Worm (Caenorhabditis elegans): ENCODE results near the gene rpn-6.1.

rpn-6.1 gene

ce11 chrIII:6971662-6972284 lies 10.0 kb upstream of the rpn-6.1 start, which contains the start of the genes eef-1A.1 and rfc-4 (continued):
- TF ChIP-seq T20F7.1 (GFP tag; optimal IDR thresholded peaks at IDR 0.05) (peak; percentile 97), skn-1 (tag; optimal IDR thresholded peaks at IDR 0.05) (no peak), mxl-3 (GFP tag; optimal IDR thresholded peaks at IDR 0.05) (peak; percentile 84), zag-1 (tag; optimal IDR thresholded peaks at IDR 0.05) (no peak), zfp-2 (tag; optimal IDR thresholded peaks at IDR 0.05) (peak; percentile 96), hif-1 (tag; optimal IDR thresholded peaks at IDR 0.05) (peak; percentile 68 to 93), nhr-42 (GFP tag; IDR thresholded peaks at IDR 0.05) (no peak), jun-1 (tag; optimal IDR thresholded peaks at IDR 0.05) (peak; percentile 75), ZK337.2 (GFP tag; IDR thresholded peaks at IDR 0.05) (no peak), R02D3.7 (tag; optimal IDR thresholded peaks at IDR 0.05) (peak; percentile 11), ceh-28 (tag; optimal IDR thresholded peaks at IDR 0.05) (no peak), nhr-11 (tag; optimal IDR thresholded peaks at IDR 0.05) (peak; percentile 98), zfp-3 (GFP tag; conservative IDR thresholded peaks at IDR 0.05) (peak; percentile 81), attf-4 (tag; optimal IDR thresholded peaks at IDR 0.05) (no peak), rbr-2 (tag; optimal IDR thresholded peaks at IDR 0.05) (peak; percentile 94), nhr-41 (GFP tag; IDR thresholded peaks at IDR 0.05) (no peak), daf-19 (GFP tag; conservative IDR thresholded peaks at IDR 0.05) (no peak), dve-1 (tag; optimal IDR thresholded peaks at IDR 0.05; ENCODE audit: insufficient read depth) (peak; percentile 99), lsy-2 (tag; optimal IDR thresholded peaks at IDR 0.05) (peak; percentile 98 to 100), ceh-44 (GFP tag; IDR thresholded peaks at IDR 0.05) (no peak), unc-39 (tag; optimal IDR thresholded peaks at IDR 0.05) (no peak), tag-97 (GFP tag; IDR thresholded peaks at IDR 0.05) (no peak), vab-7 (GFP tag; IDR thresholded peaks at IDR 0.05) (peak; percentile 56), unc-62 (GFP tag; optimal IDR thresholded peaks at IDR 0.05 in 1 of 2) (peak in 1 of 2 experiments; percentile 99), unc-62 (tag; optimal IDR thresholded peaks at IDR 0.05) (no peak), F49E8.2 (tag; optimal IDR thresholded peaks at IDR 0.05; ENCODE audit: borderline replicate concordance) (peak; percentile 71), Y105C5A.15 (GFP tag; IDR thresholded peaks at IDR 0.05) (no peak), lim-7 (GFP tag; IDR thresholded peaks at IDR 0.05) (peak; percentile 68; the same call in 1 of the 2 replicates), Y48G9A.11 (GFP tag; IDR thresholded peaks at IDR 0.05) (peak; percentile 77), lin-15B (tag; optimal IDR thresholded peaks at IDR 0.05) (peak; percentile 42), hlh-30 (tag; optimal IDR thresholded peaks at IDR 0.05; ENCODE audit: insufficient read depth) (peak; percentile 100), lin-1 (GFP tag; IDR thresholded peaks at IDR 0.05) (peak; percentile 75), dmd-9 (GFP tag; IDR thresholded peaks at IDR 0.05) (peak; percentile 81), ceh-20 (GFP tag; IDR thresholded peaks at IDR 0.05) (peak; percentile 85), madf-9 (GFP tag; conservative IDR thresholded peaks at IDR 0.05) (peak; percentile 69; the same call in 1 of the 2 replicates), nhr-111 (GFP tag; optimal IDR thresholded peaks at IDR 0.05) (no peak), daf-8 (GFP tag; IDR thresholded peaks at IDR 0.05) (no peak), unc-130 (GFP tag; optimal IDR thresholded peaks at IDR 0.05) (peak; percentile 87), ctbp-1 (GFP tag; IDR thresholded peaks at IDR 0.05) (peak; percentile 78), nhr-77 (tag; optimal IDR thresholded peaks at IDR 0.05) (peak; percentile 98), zip-2 (tag; optimal IDR thresholded peaks at IDR 0.05) (peak; percentile 71), D1046.2 (GFP tag; IDR thresholded peaks at IDR 0.05) (no peak), nhr-48 (tag; optimal IDR thresholded peaks at IDR 0.05) (peak; percentile 66), mxl-2 (GFP tag; conservative IDR thresholded peaks at IDR 0.05) (no peak), sdz-12 (GFP tag; optimal IDR thresholded peaks at IDR 0.05) (no peak), aha-1 (tag) (peak; percentile 99), F44E2.7 (GFP tag; IDR thresholded peaks at IDR 0.05) (no peak), ceh-82 (tag; optimal IDR thresholded peaks at IDR 0.05) (no peak), lin-13 (GFP tag; optimal IDR thresholded peaks at IDR 0.05) (peak; percentile 93), nhr-237 (tag; optimal IDR thresholded peaks at IDR 0.05) (peak; percentile 6), nhr-28 (tag; optimal IDR thresholded peaks at IDR 0.05) (peak; percentile 94), ces-1 (GFP tag; optimal IDR thresholded peaks at IDR 0.05) (peak; percentile 54)

All from whole organism, L4 larva.